Fruit fly (Drosophila melanogaster) whole organism: Measurements from ENCODE around the gene CG17292.

Experiments used
- Dll ChIP-seq: fragments of >200 bp; optimal IDR thresholded peaks from 2 replicates; lab custom pipeline; 2017
- EcR ChIP-seq, 2 experiments: fragments of >200 bp; optimal IDR thresholded peaks; 2 replicates each; lab custom pipeline; 2017; ENCODE audit warnings: missing biosample characterization in 2 of 2, missing genetic modification characterization in 2 of 2, missing genetic modification reagents in 2 of 2
- pan ChIP-seq: fragments of >200 bp; optimal IDR thresholded peaks from 2 replicates; lab custom pipeline; 2017
- psq ChIP-seq: fragments of >200 bp; optimal IDR thresholded peaks from 2 replicates; lab custom pipeline; 2017

DNA sequence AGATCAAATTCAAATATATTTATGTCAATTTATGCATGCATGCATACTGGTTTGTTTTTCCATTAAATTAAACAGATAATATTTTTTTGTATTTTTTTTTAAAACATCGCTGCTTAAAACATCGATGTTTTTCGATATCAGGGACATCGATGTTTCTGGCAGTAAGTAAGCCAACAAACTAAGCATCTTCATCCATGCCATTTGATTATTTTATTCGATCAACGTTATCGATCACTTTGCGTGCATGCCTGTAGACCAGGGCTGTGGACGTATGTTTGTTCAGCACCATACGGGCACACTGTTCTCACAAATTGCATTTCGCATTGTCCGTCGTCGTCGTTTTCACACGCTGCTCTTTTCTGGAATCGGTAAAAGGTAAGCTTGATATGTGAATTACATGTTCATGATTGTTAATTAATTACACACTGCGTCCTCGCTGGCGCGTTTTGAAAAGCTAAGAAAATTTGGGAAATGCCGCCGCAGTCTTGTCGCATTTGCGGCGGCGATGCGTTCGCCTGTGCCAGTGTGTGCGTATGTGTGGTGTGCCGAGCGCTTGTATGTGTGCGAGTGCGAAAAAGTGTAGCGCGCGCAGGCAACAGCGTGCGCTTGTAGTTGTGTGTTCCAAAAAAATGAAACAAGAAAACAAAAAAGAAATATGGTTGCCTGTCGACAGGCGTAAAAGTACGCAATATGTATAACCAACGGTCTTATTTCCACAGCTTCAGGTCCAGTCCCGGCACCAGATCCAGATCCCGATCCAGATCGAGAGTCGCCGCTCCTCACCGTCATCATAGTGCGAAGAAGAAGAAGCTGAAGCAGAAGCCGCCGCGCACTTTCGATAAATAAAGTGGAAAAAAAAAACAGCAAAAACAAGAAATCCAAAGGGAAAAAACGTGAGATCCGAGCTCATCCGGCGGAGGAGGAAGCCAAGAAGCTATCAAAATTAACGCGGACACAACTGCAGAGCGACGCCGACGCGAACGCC lies 33.3 kb downstream of the CG17292 start, which contains the start of gene emb:
- TF ChIP-seq Dll (no peak), psq (lab: Kevin White, UChicago) (no peak), EcR (GFP tag; optimal IDR thresholded peaks at IDR 0.05; lab: Kevin White, UChicago) (no peak), pan (lab: Kevin White, UChicago) (no peak)
